Worm (Caenorhabditis elegans): ENCODE results near the gene srx-34.

Gene srx-34

DNA sequence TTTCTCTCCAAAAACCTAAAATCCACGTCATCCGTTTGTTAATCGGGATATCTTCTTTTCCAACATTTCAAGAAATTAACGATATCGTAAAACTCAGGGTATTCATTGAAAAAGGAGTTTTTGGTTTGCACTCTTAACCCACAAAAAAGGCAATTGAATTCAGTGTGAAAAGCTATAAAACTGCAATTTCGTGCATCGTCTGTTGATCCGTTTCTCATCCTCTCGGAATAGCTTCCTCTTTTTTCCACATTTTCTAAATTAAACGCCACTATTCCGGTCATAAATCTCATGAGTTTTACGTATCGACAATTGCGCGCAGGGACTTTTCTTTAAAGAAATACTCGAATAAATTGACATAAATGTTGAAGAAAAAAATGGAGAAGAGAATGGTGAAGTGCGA, 7.8 kb downstream of the srx-34 start:
- TF ChIP-seq hlh-6 (tag; optimal IDR thresholded peaks at IDR 0.05) (no peak), fkh-10 (GFP tag; optimal IDR thresholded peaks at IDR 0.05) (no peak), nhr-232 (tag; optimal IDR thresholded peaks at IDR 0.05) (no peak), ceh-2 (tag; optimal IDR thresholded peaks at IDR 0.05) (no peak), C38D4.7 (GFP tag; optimal IDR thresholded peaks at IDR 0.05) (no peak)

DNA sequence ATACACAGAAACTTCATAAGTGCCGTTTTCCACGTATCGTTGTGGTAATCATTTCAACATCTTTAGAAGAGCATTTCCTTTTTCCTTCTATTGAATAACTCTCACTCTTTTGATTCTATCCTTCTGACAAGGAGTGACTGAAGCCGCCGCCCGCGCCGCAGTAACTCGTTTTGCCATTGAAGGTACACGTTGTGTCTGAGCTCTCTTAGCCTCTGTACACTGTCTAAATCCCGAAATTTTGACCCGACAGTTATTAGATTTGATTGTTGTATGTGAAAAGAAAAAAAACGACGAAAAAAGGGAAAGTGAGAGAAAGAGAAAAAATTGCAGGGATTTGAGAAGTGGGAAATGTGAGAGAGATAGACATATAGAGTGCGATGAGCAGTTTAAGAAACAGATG, 8.8 kb downstream of the srx-34 start:
- TF ChIP-seq eyg-1 (tag; optimal IDR thresholded peaks at IDR 0.05) = no peak
- peak; percentile 96 for TF ChIP-seq unc-42 (tag; optimal IDR thresholded peaks at IDR 0.05)
- TF ChIP-seq fkh-10 (GFP tag; optimal IDR thresholded peaks at IDR 0.05) = peak; percentile 10
- TF ChIP-seq C08G9.2 (tag; optimal IDR thresholded peaks at IDR 0.05) = no peak

DNA sequence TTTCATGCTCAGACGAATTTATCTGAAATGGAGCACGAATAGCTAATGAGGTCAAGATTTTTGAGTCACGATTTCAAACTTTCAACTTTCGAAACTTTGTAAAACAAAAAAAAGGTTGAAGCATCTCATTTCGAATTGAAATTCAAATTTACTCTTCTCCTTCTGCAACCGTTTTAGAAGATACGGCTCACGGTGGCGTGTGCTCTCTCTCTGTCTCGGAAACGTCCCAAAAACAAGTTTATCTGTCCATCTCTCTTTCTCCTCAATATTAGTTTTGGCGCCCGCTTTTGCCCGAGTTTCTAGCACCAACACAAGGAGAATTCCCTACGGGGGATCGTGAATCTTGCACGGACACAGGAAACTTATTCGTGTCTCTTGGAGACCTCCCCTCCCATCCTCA, 9.7 kb downstream of the srx-34 start:
- TF ChIP-seq ref-2 (tag; optimal IDR thresholded peaks at IDR 0.05) = no peak
- TF ChIP-seq ttx-3 (tag; optimal IDR thresholded peaks at IDR 0.05) = no peak
- TF ChIP-seq K09A11.1 (tag; optimal IDR thresholded peaks at IDR 0.05; ENCODE audit: insufficient read depth) = no peak
- TF ChIP-seq pros-1 (tag; optimal IDR thresholded peaks at IDR 0.05) = no peak
- TF ChIP-seq pha-4 (tag; optimal IDR thresholded peaks at IDR 0.05) = no peak
- peak; percentile 71 for TF ChIP-seq unc-42 (tag; optimal IDR thresholded peaks at IDR 0.05)
- no peak for TF ChIP-seq tbx-7 (tag; optimal IDR thresholded peaks at IDR 0.05)
- no peak for TF ChIP-seq sox-2 (GFP tag; IDR thresholded peaks at IDR 0.05)

DNA sequence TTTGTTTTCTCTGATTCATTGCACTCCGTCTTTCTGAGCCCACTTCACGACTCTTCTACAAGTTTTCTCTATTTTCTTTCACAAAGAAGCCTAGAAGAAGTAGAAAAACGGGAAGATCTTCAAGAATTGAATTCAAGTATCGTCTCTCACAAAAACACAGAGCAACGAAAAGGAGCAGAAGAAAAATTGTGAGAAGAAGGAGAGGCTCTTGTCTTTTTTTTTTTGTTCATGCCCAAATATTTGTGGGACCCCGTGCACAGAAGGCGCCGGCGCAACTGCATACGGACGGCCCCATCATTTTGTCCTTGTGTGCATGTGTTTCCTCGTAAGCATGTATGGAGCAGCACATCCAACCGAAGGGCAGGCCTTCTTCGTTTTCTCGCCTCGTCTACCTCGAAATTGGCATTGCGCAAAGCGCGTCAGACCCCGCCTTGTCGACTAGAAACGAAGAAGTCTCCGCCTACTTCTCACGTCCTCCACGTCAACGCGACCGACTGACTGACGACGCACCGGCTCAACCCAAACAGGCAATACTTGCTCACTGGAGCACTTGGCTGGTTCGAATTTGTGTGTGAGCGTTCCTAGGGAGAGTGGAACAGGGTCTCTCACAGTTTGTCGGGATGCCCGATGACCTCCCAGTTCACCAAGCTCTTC, 13.4 kb downstream of the srx-34 start:
- TF ChIP-seq unc-42 (tag; optimal IDR thresholded peaks at IDR 0.05) (peak; percentile 37), hlh-6 (tag; optimal IDR thresholded peaks at IDR 0.05) (peak; percentile 34), odd-2 (tag; optimal IDR thresholded peaks at IDR 0.05) (no peak)

DNA sequence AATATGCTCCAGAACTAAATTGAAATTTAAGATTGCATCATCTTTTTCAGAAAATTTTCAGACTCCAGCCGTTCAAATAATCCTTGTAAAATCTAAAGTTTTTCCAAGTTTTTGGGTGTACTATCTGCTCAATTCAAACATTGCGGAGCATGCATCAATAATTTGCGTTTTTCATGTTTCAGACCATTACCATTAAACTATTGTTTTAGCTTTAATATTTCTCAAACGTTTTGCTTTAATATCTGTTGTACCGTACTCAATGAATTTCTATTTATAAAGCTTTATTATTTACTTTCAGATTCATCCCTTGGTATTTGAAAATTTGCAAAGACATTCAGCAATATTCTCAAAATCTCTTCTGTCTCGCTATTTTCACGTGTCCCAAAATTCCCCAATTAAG, 16.8 kb downstream of the srx-34 start, which contains the start of gene odr-2:
TSS of gene odr-2 (plus strand) at position 301 of the 400 bp plus-strand sequence.
- no peak for TF ChIP-seq ceh-31 (tag; optimal IDR thresholded peaks at IDR 0.05)
- TF ChIP-seq ztf-16 (tag; optimal IDR thresholded peaks at IDR 0.05) = no peak
- TF ChIP-seq sox-4 (tag; optimal IDR thresholded peaks at IDR 0.05) = no peak
- no peak for TF ChIP-seq fax-1 (tag; optimal IDR thresholded peaks at IDR 0.05)
- no peak for TF ChIP-seq K02D7.2 (tag; optimal IDR thresholded peaks at IDR 0.05)
- TF ChIP-seq che-1 (tag; optimal IDR thresholded peaks at IDR 0.05) = no peak
- TF ChIP-seq eyg-1 (tag; optimal IDR thresholded peaks at IDR 0.05) = no peak
- TF ChIP-seq fkh-10 (GFP tag; optimal IDR thresholded peaks at IDR 0.05) = no peak
- no peak for TF ChIP-seq nfya-1 (tag; optimal IDR thresholded peaks at IDR 0.05)
- TF ChIP-seq hlh-6 (tag; optimal IDR thresholded peaks at IDR 0.05) = no peak
- TF ChIP-seq madf-2 (tag; optimal IDR thresholded peaks at IDR 0.05) = no peak
- no peak for TF ChIP-seq lim-6 (tag; optimal IDR thresholded peaks at IDR 0.05)
- TF ChIP-seq tbx-7 (tag; optimal IDR thresholded peaks at IDR 0.05) = no peak
- TF ChIP-seq sdc-2 (tag; optimal IDR thresholded peaks at IDR 0.05) = no peak
- TF ChIP-seq zip-5 (tag; optimal IDR thresholded peaks at IDR 0.05) = no peak
- TF ChIP-seq ceh-30 (tag; optimal IDR thresholded peaks at IDR 0.05) = no peak
- TF ChIP-seq pat-9 (tag; optimal IDR thresholded peaks at IDR 0.05) = no peak
- no peak for TF ChIP-seq odd-2 (tag; optimal IDR thresholded peaks at IDR 0.05)

DNA sequence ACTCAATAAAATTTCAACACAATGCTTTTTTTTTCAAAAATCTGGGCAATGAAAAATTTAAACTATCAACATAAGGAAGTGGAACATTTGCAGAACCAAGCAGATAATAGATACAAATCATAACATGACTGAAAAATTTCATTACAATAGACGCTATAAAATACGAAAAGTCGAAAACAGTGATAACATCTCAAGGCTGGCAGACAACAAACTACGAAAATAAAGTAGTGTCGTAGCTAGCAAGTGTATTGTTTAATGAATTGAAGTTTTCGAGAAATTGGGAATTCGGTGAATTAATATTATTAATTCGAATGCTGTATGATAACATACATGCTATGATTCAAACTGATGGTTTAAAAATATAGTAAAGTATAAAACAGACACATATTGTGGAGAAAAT, 23.3 kb downstream of the srx-34 start:
- TF ChIP-seq elt-4 (tag; optimal IDR thresholded peaks at IDR 0.05) (no peak), nhr-11 (tag; optimal IDR thresholded peaks at IDR 0.05) (no peak), ceh-6 (GFP tag; optimal IDR thresholded peaks at IDR 0.05) (no peak), unc-3 (GFP tag; conservative IDR thresholded peaks at IDR 0.05) (no peak), unc-3 (tag; optimal IDR thresholded peaks at IDR 0.05) (no peak), zip-5 (tag; optimal IDR thresholded peaks at IDR 0.05) (no peak), pat-9 (tag; optimal IDR thresholded peaks at IDR 0.05) (no peak), ceh-34 (tag; optimal IDR thresholded peaks at IDR 0.05) (no peak), C08G9.2 (tag; optimal IDR thresholded peaks at IDR 0.05) (no peak)

Measured in whole organism, late embryonic.